Fruit fly (Drosophila melanogaster) whole organism, embryonic: Measurements from ENCODE around the gene CG6693.

Experiments
- Atf-2 ChIP-seq: fragments of 200-800 bp; sonication (Bioruptor generic); optimal IDR thresholded peaks from 2 replicates; lab custom pipeline; 2016; ENCODE audit warnings: missing biosample characterization, missing genetic modification characterization
- CG11085 ChIP-seq: fragments of 200-800 bp; sonication (Bioruptor generic); IDR thresholded peaks from 2 replicates; pipeline ENCODE4 v1.3.6; 2022; ENCODE audit warnings: missing biosample characterization, missing genetic modification characterization
- CG11696 ChIP-seq: fragments of 200-800 bp; sonication (Bioruptor generic); IDR thresholded peaks from 2 replicates; pipeline ENCODE4 v1.3.6; 2022; ENCODE audit warnings: missing biosample characterization, missing genetic modification characterization
- CG12659 ChIP-seq: fragments of 200-800 bp; sonication (Bioruptor generic); optimal IDR thresholded peaks from 3 replicates; lab custom pipeline; 2017; ENCODE audit warnings: mild to moderate bottlenecking, missing biosample characterization, missing genetic modification reagents, missing genetic modification characterization
- CG13123 ChIP-seq: fragments of 200-800 bp; sonication (Bioruptor generic); optimal IDR thresholded peaks from 2 replicates; lab custom pipeline; 2016; ENCODE audit warnings: missing biosample characterization, missing genetic modification characterization
- CG13296 ChIP-seq: fragments of 200-800 bp; sonication (Bioruptor generic); optimal IDR thresholded peaks from 3 replicates; lab custom pipeline; 2018; ENCODE audit warnings: missing biosample characterization, mild to moderate bottlenecking, missing genetic modification characterization
- CG13775 ChIP-seq: fragments of 200-800 bp; sonication (Bioruptor generic); optimal IDR thresholded peaks from 3 replicates; lab custom pipeline; 2017; ENCODE audit warnings: missing biosample characterization, mild to moderate bottlenecking, missing genetic modification characterization
- CG13894 ChIP-seq: fragments of 200-800 bp; sonication (Bioruptor generic); optimal IDR thresholded peaks from 3 replicates; lab custom pipeline; 2018; ENCODE audit warnings: missing biosample characterization, mild to moderate bottlenecking, missing genetic modification characterization, moderate library complexity
- CG14667 ChIP-seq: fragments of 200-800 bp; sonication (Bioruptor generic); IDR thresholded peaks from 2 replicates; pipeline ENCODE4 v1.3.6; 2022; ENCODE audit warnings: missing biosample characterization, missing genetic modification characterization
- CG14965 ChIP-seq: fragments of 200-800 bp; sonication (Bioruptor generic); optimal IDR thresholded peaks from 2 replicates; lab custom pipeline; 2016; ENCODE audit warnings: missing biosample characterization, missing genetic modification characterization, borderline replicate concordance
- CG18599 ChIP-seq: fragments of 200-800 bp; sonication (Bioruptor generic); optimal IDR thresholded peaks from 3 replicates; lab custom pipeline; 2017; ENCODE audit warnings: missing biosample characterization, missing genetic modification characterization, mild to moderate bottlenecking, moderate library complexity, missing genetic modification reagents
- CG4707 ChIP-seq: fragments of 200-800 bp; sonication (Bioruptor generic); optimal IDR thresholded peaks from 2 replicates; lab custom pipeline; 2018; ENCODE audit warnings: missing biosample characterization, mild to moderate bottlenecking, missing genetic modification characterization, moderate library complexity
- CG6813 ChIP-seq: fragments of 200-800 bp; sonication (Bioruptor generic); optimal IDR thresholded peaks from 2 replicates; lab custom pipeline; 2017; ENCODE audit warnings: missing biosample characterization, missing genetic modification characterization, mild to moderate bottlenecking, moderate library complexity, missing genetic modification reagents
- CG6854 ChIP-seq: fragments of 200-800 bp; sonication (Bioruptor generic); optimal IDR thresholded peaks from 3 replicates; lab custom pipeline; 2017; ENCODE audit warnings: missing biosample characterization, mild to moderate bottlenecking, missing genetic modification characterization
- CG7556 ChIP-seq: fragments of 200-800 bp; sonication (Bioruptor generic); optimal IDR thresholded peaks from 2 replicates; lab custom pipeline; 2017; ENCODE audit warnings: missing biosample characterization, mild to moderate bottlenecking, missing genetic modification characterization
- CG8290 ChIP-seq, 3 experiments: fragments of 200-800 bp; sonication (Bioruptor generic); optimal IDR thresholded peaks; 2 replicates each; lab custom pipeline; 2016 to 2019; ENCODE audit warnings: missing biosample characterization in 3 of 3, missing genetic modification characterization in 3 of 3, mild to moderate bottlenecking in 2 of 3, moderate library complexity in 1 of 3
- CG8359 ChIP-seq: fragments of 200-800 bp; sonication (Bioruptor generic); optimal IDR thresholded peaks from 2 replicates; lab custom pipeline; 2017; ENCODE audit warnings: missing biosample characterization, mild to moderate bottlenecking, missing genetic modification characterization, borderline replicate concordance
- CG8478 ChIP-seq: fragments of >200 bp; optimal IDR thresholded peaks from 2 replicates; lab custom pipeline; 2018
- Dll ChIP-seq: fragments of 200-800 bp; sonication (Bioruptor generic); IDR thresholded peaks from 4 replicates; pipeline ENCODE4 v1.3.6; 2022; ENCODE audit warnings: missing biosample characterization, missing genetic modification characterization; ENCODE audit not compliant: partially characterized antibody
- Fer1 ChIP-seq: fragments of 200-800 bp; sonication (Bioruptor generic); optimal IDR thresholded peaks from 2 replicates; lab custom pipeline; 2017; ENCODE audit warnings: missing biosample characterization, mild to moderate bottlenecking, missing genetic modification characterization
- Fer3 ChIP-seq: fragments of 200-800 bp; sonication (Bioruptor generic); optimal IDR thresholded peaks from 2 replicates; lab custom pipeline; 2018; ENCODE audit warnings: missing biosample characterization, mild to moderate bottlenecking, missing genetic modification characterization, moderate library complexity
- HLHmδ ChIP-seq: fragments of 200-800 bp; sonication (Bioruptor generic); optimal IDR thresholded peaks from 2 replicates; lab custom pipeline; 2018; ENCODE audit warnings: missing biosample characterization, mild to moderate bottlenecking, missing genetic modification characterization, moderate library complexity
- Hmx ChIP-seq: fragments of 200-800 bp; sonication (Bioruptor generic); optimal IDR thresholded peaks from 2 replicates; lab custom pipeline; 2016; ENCODE audit warnings: missing biosample characterization, missing genetic modification characterization
- MESR4 ChIP-seq: fragments of 200-800 bp; sonication (Bioruptor generic); optimal IDR thresholded peaks from 2 replicates; lab custom pipeline; 2018; ENCODE audit warnings: missing biosample characterization, mild to moderate bottlenecking, missing genetic modification characterization, moderate library complexity
- Max ChIP-seq: fragments of 200-800 bp; sonication (Bioruptor generic); optimal IDR thresholded peaks from 2 replicates; lab custom pipeline; 2016; ENCODE audit warnings: missing biosample characterization, mild to moderate bottlenecking, missing genetic modification characterization
- Mes4 ChIP-seq: fragments of 200-800 bp; sonication (Bioruptor generic); optimal IDR thresholded peaks from 2 replicates; lab custom pipeline; 2016; ENCODE audit warnings: missing biosample characterization, missing genetic modification characterization
- NFAT ChIP-seq: fragments of 200-800 bp; sonication (Bioruptor generic); IDR thresholded peaks from 2 replicates; pipeline ENCODE4 v1.3.6; 2022; ENCODE audit warnings: missing biosample characterization, missing genetic modification characterization
- Nf-YC ChIP-seq: fragments of 200-800 bp; optimal IDR thresholded peaks from 3 replicates; lab custom pipeline; 2019; ENCODE audit warnings: missing biosample characterization, mild to moderate bottlenecking, missing genetic modification characterization, moderate library complexity
- NfI ChIP-seq: fragments of 200-800 bp; sonication (Bioruptor generic); optimal IDR thresholded peaks from 3 replicates; lab custom pipeline; 2018; ENCODE audit warnings: missing biosample characterization, mild to moderate bottlenecking, missing genetic modification characterization, moderate library complexity
- Side ChIP-seq: fragments of 200-800 bp; sonication (Bioruptor generic); optimal IDR thresholded peaks from 2 replicates; lab custom pipeline; 2016; ENCODE audit warnings: missing biosample characterization, missing genetic modification characterization
- bab2 ChIP-seq: fragments of 200-800 bp; sonication (Bioruptor generic); optimal IDR thresholded peaks from 2 replicates; lab custom pipeline; 2016; ENCODE audit warnings: missing biosample characterization, missing genetic modification characterization
- br ChIP-seq: fragments of >200 bp; optimal IDR thresholded peaks from 2 replicates; lab custom pipeline; 2017
- crc ChIP-seq: fragments of 200-800 bp; sonication (Bioruptor generic); optimal IDR thresholded peaks from 2 replicates; lab custom pipeline; 2016; ENCODE audit warnings: missing biosample characterization, missing genetic modification characterization
- cwo ChIP-seq: fragments of 200-800 bp; sonication (Bioruptor generic); optimal IDR thresholded peaks from 3 replicates; lab custom pipeline; 2017; ENCODE audit warnings: missing biosample characterization, missing genetic modification characterization, mild to moderate bottlenecking, moderate library complexity, missing genetic modification reagents
- fd96Cb ChIP-seq: fragments of 200-800 bp; sonication (Bioruptor generic); optimal IDR thresholded peaks from 2 replicates; lab custom pipeline; 2018; ENCODE audit warnings: missing biosample characterization, mild to moderate bottlenecking, missing genetic modification characterization, moderate library complexity
- gsb ChIP-seq: fragments of 200-800 bp; sonication (Bioruptor generic); IDR thresholded peaks from 2 replicates; pipeline ENCODE4 v1.3.6; 2022; ENCODE audit warnings: missing biosample characterization, missing genetic modification characterization
- gsb-n ChIP-seq: fragments of 200-800 bp; sonication (Bioruptor generic); optimal IDR thresholded peaks from 3 replicates; lab custom pipeline; 2018; ENCODE audit warnings: missing biosample characterization, mild to moderate bottlenecking, missing genetic modification characterization
- jing ChIP-seq: fragments of 200-800 bp; sonication (Bioruptor generic); optimal IDR thresholded peaks from 2 replicates; lab custom pipeline; 2018; ENCODE audit warnings: missing biosample characterization, mild to moderate bottlenecking, missing genetic modification characterization
- jumu ChIP-seq: fragments of 200-800 bp; sonication (Bioruptor generic); optimal IDR thresholded peaks from 3 replicates; lab custom pipeline; 2016; ENCODE audit warnings: missing biosample characterization, missing genetic modification characterization
- kay ChIP-seq: fragments of 200-800 bp; sonication (Bioruptor generic); optimal IDR thresholded peaks from 2 replicates; lab custom pipeline; 2016; ENCODE audit warnings: missing biosample characterization, missing genetic modification characterization
- mam ChIP-seq: fragments of 200-800 bp; sonication (Bioruptor generic); optimal IDR thresholded peaks from 3 replicates; lab custom pipeline; 2016; ENCODE audit warnings: missing biosample characterization, missing genetic modification characterization
- nmo ChIP-seq: fragments of 200-800 bp; sonication (Bioruptor generic); optimal IDR thresholded peaks from 2 replicates; lab custom pipeline; 2018; ENCODE audit warnings: missing biosample characterization, mild to moderate bottlenecking, missing genetic modification characterization, moderate library complexity
- oc ChIP-seq: fragments of 200-800 bp; sonication (Bioruptor generic); optimal IDR thresholded peaks from 2 replicates; lab custom pipeline; 2018; ENCODE audit warnings: missing biosample characterization, mild to moderate bottlenecking, missing genetic modification characterization, moderate library complexity
- pita ChIP-seq: fragments of 200-800 bp; sonication (Bioruptor generic); optimal IDR thresholded peaks from 2 replicates; lab custom pipeline; 2017; ENCODE audit warnings: missing biosample characterization, mild to moderate bottlenecking, missing genetic modification characterization
- seq ChIP-seq: fragments of 200-800 bp; sonication (Bioruptor generic); IDR thresholded peaks from 2 replicates; pipeline ENCODE4 v1.3.6; 2022; ENCODE audit warnings: missing biosample characterization, missing genetic modification characterization
- tup ChIP-seq: fragments of 200-800 bp; sonication (Bioruptor generic); optimal IDR thresholded peaks from 2 replicates; lab custom pipeline; 2016; ENCODE audit warnings: missing biosample characterization, mild to moderate bottlenecking, missing genetic modification characterization, moderate library complexity
- unc-4 ChIP-seq: fragments of 200-800 bp; sonication (Bioruptor generic); IDR thresholded peaks from 2 replicates; pipeline ENCODE4 v1.3.6; 2022; ENCODE audit warnings: missing biosample characterization, missing genetic modification characterization; ENCODE audit not compliant: partially characterized antibody
- vvl ChIP-seq: fragments of 200-800 bp; sonication (Bioruptor generic); IDR thresholded peaks from 2 replicates; pipeline ENCODE4 v1.3.6; 2022; ENCODE audit warnings: missing biosample characterization, missing genetic modification characterization
- wor ChIP-seq: fragments of 200-800 bp; sonication (Bioruptor generic); IDR thresholded peaks from 2 replicates; pipeline ENCODE4 v1.3.6; 2022; ENCODE audit warnings: missing biosample characterization, missing genetic modification characterization
- zfh1 ChIP-seq: fragments of 200-800 bp; sonication (Bioruptor generic); IDR thresholded peaks from 3 replicates; pipeline ENCODE4 v1.3.6; 2022; ENCODE audit warnings: missing biosample characterization, missing genetic modification characterization

Gene CG6693

dm6 chr3R:11243057-11243740 is 21.8 kb upstream of the CG6693 start (continued):
- TF ChIP-seq CG14965 (GFP tag; lab: Kevin White, UChicago) = no peak
- no peak for TF ChIP-seq CG8359 (GFP tag; lab: Kevin White, UChicago)
- TF ChIP-seq CG4707 = no peak
- TF ChIP-seq Dll (GFP tag; lab: Robert Waterston, UW) = peak; percentile 16; the same call in 1 of the 4 replicates
- TF ChIP-seq mam (GFP tag; lab: Kevin White, UChicago) = peak; percentile 45
- no peak for TF ChIP-seq CG13775 (GFP tag; lab: Kevin White, UChicago)
- peak; percentile 77 for TF ChIP-seq Fer1 (GFP tag; lab: Kevin White, UChicago)
- TF ChIP-seq CG8478 (lab: Kevin White, UChicago) = no peak
- no peak for TF ChIP-seq unc-4
- TF ChIP-seq gsb-n = no peak
- no peak for TF ChIP-seq CG11085
- TF ChIP-seq Hmx = no peak
- peak; percentile 48 for TF ChIP-seq nmo (GFP tag; lab: Kevin White, UChicago)
- peak; percentile 60 for TF ChIP-seq CG6854 (GFP tag; lab: Kevin White, UChicago)
- no peak for TF ChIP-seq gsb (GFP tag; lab: Robert Waterston, UW)
- no peak for TF ChIP-seq br (lab: Kevin White, UChicago)
- TF ChIP-seq Atf-2 (GFP tag; lab: Kevin White, UChicago) = no peak
- TF ChIP-seq jing (GFP tag; lab: Kevin White, UChicago) = no peak
- peak; percentile 13 for TF ChIP-seq Side (GFP tag; lab: Kevin White, UChicago)
- TF ChIP-seq Fer3 (tag; lab: Kevin White, UChicago) = peak; percentile 42
- no peak for TF ChIP-seq seq (GFP tag; lab: Robert Waterston, UW)
- TF ChIP-seq HLHmδ = no peak
- TF ChIP-seq vvl = no peak
- no peak for TF ChIP-seq Max (GFP tag; lab: Kevin White, UChicago)
- no peak for TF ChIP-seq CG13894 (tag; lab: Kevin White, UChicago)
- peak; percentile 60 for TF ChIP-seq CG18599 (GFP tag; lab: Kevin White, UChicago)
- TF ChIP-seq NFAT (GFP tag; lab: Robert Waterston, UW) = no peak
- TF ChIP-seq CG6813 (GFP tag; lab: Kevin White, UChicago) = peak; percentile 53
- TF ChIP-seq Mes4 = no peak
- no peak for TF ChIP-seq jumu (GFP tag; lab: Kevin White, UChicago)
- no peak for TF ChIP-seq crc (GFP tag; lab: Kevin White, UChicago)
- no peak for TF ChIP-seq pita (GFP tag; lab: Kevin White, UChicago)
- TF ChIP-seq bab2 (GFP tag; lab: Kevin White, UChicago) = no peak
- TF ChIP-seq CG11696 (GFP tag; lab: Robert Waterston, UW) = no peak
- peak; percentile 11 for TF ChIP-seq CG8290 (GFP tag; optimal IDR thresholded peaks at IDR 0.05; lab: Kevin White, UChicago)
- TF ChIP-seq CG8290 (tag; optimal IDR thresholded peaks at IDR 0.05; lab: Kevin White, UChicago) = peak in 1 of 2 experiments; percentile 13
- no peak for TF ChIP-seq CG12659 (GFP tag; lab: Kevin White, UChicago)
- TF ChIP-seq CG13296 = peak; percentile 77
- TF ChIP-seq CG13123 (GFP tag; lab: Kevin White, UChicago) = no peak
- peak; percentile 4 for TF ChIP-seq MESR4
- no peak for TF ChIP-seq zfh1 (GFP tag; lab: Robert Waterston, UW)
- TF ChIP-seq Nf-YC = peak; percentile 49
- TF ChIP-seq cwo (GFP tag; lab: Kevin White, UChicago) = peak; percentile 55
- TF ChIP-seq fd96Cb (tag; lab: Kevin White, UChicago) = no peak
- TF ChIP-seq kay (GFP tag; lab: Kevin White, UChicago) = peak; percentile 18
- no peak for TF ChIP-seq NfI (GFP tag; lab: Kevin White, UChicago)
- TF ChIP-seq wor (GFP tag; lab: Robert Waterston, UW) = no peak
- TF ChIP-seq tup = no peak
- TF ChIP-seq CG7556 = peak; percentile 47
- TF ChIP-seq CG14667 (GFP tag; lab: Robert Waterston, UW) = no peak
- TF ChIP-seq oc (tag; lab: Kevin White, UChicago) = no peak
